Worm (Caenorhabditis elegans) whole organism, L4 larva: ENCODE measurements around the gene T01C8.2.

Source experiments
- T20F7.1 ChIP-seq: fragments of 200-800 bp; sonication (Bioruptor generic); optimal IDR thresholded peaks from 2 replicates; lab custom pipeline; 2018; ENCODE audit warnings: mild to moderate bottlenecking, missing genetic modification characterization, missing compliant biosample characterization
- lin-39 ChIP-seq: fragments of 150-350 bp; optimal IDR thresholded peaks from 2 replicates; lab custom pipeline; 2014; ENCODE audit warnings: missing biosample characterization, missing genetic modification reagents, missing genetic modification characterization
- nhr-237 ChIP-seq: sonication (generic microtip); optimal IDR thresholded peaks from 2 replicates; lab custom pipeline; 2017; ENCODE audit warnings: missing biosample characterization, missing genetic modification characterization
- nhr-76 ChIP-seq: fragments of 150-350 bp; optimal IDR thresholded peaks from 2 replicates; lab custom pipeline; 2014; ENCODE audit warnings: missing biosample characterization, missing genetic modification characterization

DNA sequence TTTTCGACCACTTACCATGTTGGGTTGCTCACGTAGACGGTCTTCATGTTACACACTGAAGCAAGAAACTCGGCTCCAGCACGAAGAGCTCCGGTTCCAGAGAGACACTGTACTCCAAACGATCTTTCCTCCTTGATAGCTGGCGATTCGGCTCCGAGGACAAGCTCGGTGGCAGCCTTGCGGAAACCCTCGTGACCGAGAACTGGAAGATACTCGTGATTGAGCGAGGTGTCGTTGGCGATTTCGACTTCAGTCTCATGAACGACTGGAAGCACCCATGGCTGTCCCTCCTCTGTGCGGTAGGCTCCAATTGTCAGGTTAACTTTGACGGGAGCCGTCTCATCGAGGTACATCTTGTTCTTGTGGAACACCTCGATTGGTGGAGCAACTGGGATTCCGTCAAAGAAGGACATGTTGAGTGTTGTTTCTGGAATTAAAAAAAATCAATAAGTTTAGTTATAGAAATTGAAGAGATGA is 6.5 kb downstream of the T01C8.2 start, which contains the start of gene got-1.2:
- TF ChIP-seq nhr-237 (tag; lab: Kevin White, UChicago) = no peak
- TF ChIP-seq nhr-76 (tag; lab: Kevin White, UChicago) = no peak
- TF ChIP-seq T20F7.1 (GFP tag; lab: Kevin White, UChicago) = no peak
- no peak for TF ChIP-seq lin-39
